Fruit fly (Drosophila melanogaster) whole organism, prepupa: ENCODE measurements around the gene Hsp27.

ENCODE experiments used
- CG11762 ChIP-seq: fragments of 200-800 bp; sonication (Bioruptor generic); optimal IDR thresholded peaks from 3 replicates; lab custom pipeline; 2016; ENCODE audit warnings: missing biosample characterization, missing genetic modification characterization; ENCODE audit not compliant: insufficient read depth
- CG16779 ChIP-seq: fragments of 200-800 bp; sonication (Bioruptor generic); optimal IDR thresholded peaks from 3 replicates; lab custom pipeline; 2017; ENCODE audit warnings: missing biosample characterization, mild to moderate bottlenecking, missing genetic modification characterization

- TF ChIP-seq CG16779 (tag; lab: Kevin White, UChicago) (no peak), CG11762 (GFP tag; lab: Kevin White, UChicago) (no peak)
Measured at dm6 chr3L:9353733-9354132, 30.1 kb upstream of the Hsp27 start, which contains the start of gene CG32040.
